Worm (Caenorhabditis elegans): Measurements from ENCODE around the gene F19B6.1.

The F19B6.1 gene

DNA sequence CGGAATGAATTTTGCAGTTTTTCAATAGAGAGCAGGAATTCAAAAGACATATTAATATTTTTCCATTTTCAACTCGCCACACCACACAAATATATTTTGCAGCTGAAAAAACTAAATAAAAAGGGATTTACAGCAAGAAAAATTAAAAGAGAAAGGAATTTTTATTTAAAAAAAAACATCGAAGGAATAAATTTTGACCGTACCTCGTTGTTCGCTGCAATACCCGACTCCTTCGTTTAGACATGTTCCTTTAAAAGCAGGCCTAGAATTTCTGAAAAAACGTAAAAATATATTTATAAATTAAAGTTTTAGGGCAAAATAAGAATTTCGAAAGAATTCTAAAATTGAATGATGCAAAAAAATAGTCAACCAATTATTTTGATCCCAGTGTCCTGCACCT, at the start of gene F19B6.1:
Gene F19B6.1 (minus strand): TSS at position 278 of the 400 bp plus-strand sequence.
- TF ChIP-seq nhr-76 (tag; optimal IDR thresholded peaks at IDR 0.05): no peak
- no peak for TF ChIP-seq nhr-237 (tag; optimal IDR thresholded peaks at IDR 0.05)
- no peak for TF ChIP-seq mml-1 (tag; optimal IDR thresholded peaks at IDR 0.05)
- TF ChIP-seq elt-1 (tag; optimal IDR thresholded peaks at IDR 0.05): no peak
- no peak for TF ChIP-seq eor-1 (tag; optimal IDR thresholded peaks at IDR 0.05)
- TF ChIP-seq aly-2 (tag; optimal IDR thresholded peaks at IDR 0.05): no peak

- TF ChIP-seq nhr-12 (tag; optimal IDR thresholded peaks at IDR 0.05): no peak
- no peak for TF ChIP-seq elt-3 (tag; optimal IDR thresholded peaks at IDR 0.05)
- TF ChIP-seq tbx-2 (tag; optimal IDR thresholded peaks at IDR 0.05): no peak
- no peak for TF ChIP-seq nfya-1 (tag; optimal IDR thresholded peaks at IDR 0.05; ENCODE audit: insufficient read depth)
- no peak for TF ChIP-seq eor-1 (tag; optimal IDR thresholded peaks at IDR 0.05)
- no peak for TF ChIP-seq nhr-11 (tag; optimal IDR thresholded peaks at IDR 0.05)
- no peak for TF ChIP-seq sea-2 (GFP tag; optimal IDR thresholded peaks at IDR 0.05)
- no peak for TF ChIP-seq ZK546.5 (tag; optimal IDR thresholded peaks at IDR 0.05)
- TF ChIP-seq mml-1 (tag; optimal IDR thresholded peaks at IDR 0.05): no peak
- no peak for TF ChIP-seq daf-12 (tag; optimal IDR thresholded peaks at IDR 0.05)
- no peak for TF ChIP-seq lin-39 (tag; optimal IDR thresholded peaks at IDR 0.05)
- no peak for TF ChIP-seq ceh-82 (tag; optimal IDR thresholded peaks at IDR 0.05)
- no peak for TF ChIP-seq mdl-1 (tag; optimal IDR thresholded peaks at IDR 0.05)
- no peak for TF ChIP-seq elt-2 (tag; optimal IDR thresholded peaks at IDR 0.05)
- TF ChIP-seq ceh-16 (tag; optimal IDR thresholded peaks at IDR 0.05): no peak
- no peak for TF ChIP-seq elt-1 (tag; optimal IDR thresholded peaks at IDR 0.05)
Measured at ce11 chrIV:12385061-12385460, 49.2 kb upstream of the F19B6.1 start, which contains the start of gene F28D1.6. Gene F28D1.6 (minus strand): TSS chrIV:12385161.

DNA sequence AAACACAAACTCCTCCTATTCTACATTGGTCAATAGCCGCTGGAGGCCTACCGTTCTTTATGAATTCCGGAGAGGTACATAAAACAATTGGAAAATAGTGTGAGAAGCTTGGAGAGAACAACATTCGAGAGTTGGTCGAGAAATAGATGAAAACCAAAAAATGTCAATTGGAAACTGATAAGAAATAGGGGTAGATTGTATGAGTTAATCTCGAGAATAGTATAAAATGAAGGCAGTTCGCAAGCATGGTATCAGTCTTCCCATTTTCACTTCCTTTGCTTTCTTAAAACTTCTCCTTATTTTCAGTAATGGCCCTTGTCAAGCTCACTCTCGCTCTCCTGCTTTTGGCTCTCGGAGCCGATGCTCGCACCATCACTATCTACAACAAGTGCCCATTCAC, 47.0 kb upstream of the F19B6.1 start, which contains the start of gene thn-2:
Gene thn-2 (plus strand): TSS at position 307 of the 400 bp plus-strand sequence.
- TF ChIP-seq snpc-4 (tag; optimal IDR thresholded peaks at IDR 0.05) (no peak), elt-2 (tag; optimal IDR thresholded peaks at IDR 0.05) (peak; percentile 26)

DNA sequence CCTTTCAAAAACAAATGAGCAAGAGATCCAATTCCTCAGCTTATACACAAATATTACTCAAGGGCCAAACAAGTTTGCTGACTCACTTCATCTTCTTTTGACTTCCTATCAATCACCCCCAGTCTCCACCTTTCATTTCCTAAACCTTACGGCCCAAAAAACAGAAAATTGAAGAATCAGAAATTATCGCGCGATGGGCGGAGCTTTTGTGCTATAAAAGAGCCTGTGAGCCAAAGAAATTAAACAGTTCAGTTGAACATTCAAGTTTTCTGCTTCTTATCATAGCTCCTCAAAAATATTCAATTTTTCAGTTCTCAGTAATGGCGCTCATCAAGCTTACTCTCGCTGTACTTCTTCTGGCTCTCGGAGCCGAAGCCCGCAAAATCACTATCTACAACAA, 43.9 kb upstream of the F19B6.1 start, which contains the start of gene thn-1:
Gene thn-1 (plus strand): TSS at position 301 of the 400 bp plus-strand sequence.
- no peak for TF ChIP-seq pha-4 (tag; optimal IDR thresholded peaks at IDR 0.05)
- no peak for TF ChIP-seq tbx-2 (tag; optimal IDR thresholded peaks at IDR 0.05)
- no peak for TF ChIP-seq egl-27 (tag; optimal IDR thresholded peaks at IDR 0.05)
- TF ChIP-seq jun-1 (tag; optimal IDR thresholded peaks at IDR 0.05): no peak
- TF ChIP-seq elt-1 (tag; optimal IDR thresholded peaks at IDR 0.05): no peak
- no peak for TF ChIP-seq nhr-28 (tag; optimal IDR thresholded peaks at IDR 0.05)
- no peak for TF ChIP-seq mml-1 (tag; optimal IDR thresholded peaks at IDR 0.05)
- TF ChIP-seq ztf-4 (tag; optimal IDR thresholded peaks at IDR 0.05): no peak

ce11 chrIV:12378919-12379318, 43.0 kb upstream of the F19B6.1 start:
- TF ChIP-seq fkh-2 (tag; optimal IDR thresholded peaks at IDR 0.05): no peak
- no peak for TF ChIP-seq ceh-9 (tag; optimal IDR thresholded peaks at IDR 0.05)
- TF ChIP-seq nhr-28 (tag; optimal IDR thresholded peaks at IDR 0.05): no peak
- TF ChIP-seq pqm-1 (tag; optimal IDR thresholded peaks at IDR 0.05): peak; percentile 76
- TF ChIP-seq elt-2 (tag; optimal IDR thresholded peaks at IDR 0.05): peak; percentile 72

DNA sequence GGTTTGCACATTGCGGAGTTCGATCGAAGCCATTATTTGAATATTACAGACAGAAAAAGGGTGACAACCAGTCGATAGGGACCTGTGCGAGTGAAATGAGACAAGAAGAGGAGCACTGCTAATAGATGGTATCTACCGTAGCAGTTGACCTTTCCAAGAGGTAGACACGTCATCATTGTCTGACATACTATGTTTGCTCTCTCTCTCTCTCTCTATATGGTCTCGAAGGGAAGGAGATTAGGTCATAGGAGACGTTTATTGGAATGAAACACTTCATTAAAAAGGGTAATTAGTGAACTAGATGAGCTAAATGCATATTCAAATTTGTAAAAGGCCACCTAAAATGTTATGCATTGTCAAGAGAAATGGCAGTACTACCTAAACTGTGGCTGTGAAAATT, 40.1 kb upstream of the F19B6.1 start, which contains the start of gene atz-1:
Gene atz-1 (minus strand): TSS at position 101 of the 400 bp plus-strand sequence.
- no peak for TF ChIP-seq elt-1 (tag; optimal IDR thresholded peaks at IDR 0.05)
- TF ChIP-seq jun-1 (tag; optimal IDR thresholded peaks at IDR 0.05): no peak
- TF ChIP-seq zag-1 (tag; optimal IDR thresholded peaks at IDR 0.05): no peak
- TF ChIP-seq lin-15B (tag; optimal IDR thresholded peaks at IDR 0.05): no peak
- no peak for TF ChIP-seq nhr-67 (tag; optimal IDR thresholded peaks at IDR 0.05)
- TF ChIP-seq pha-4 (tag; optimal IDR thresholded peaks at IDR 0.05): no peak
- TF ChIP-seq nhr-28 (tag; optimal IDR thresholded peaks at IDR 0.05): no peak
- no peak for TF ChIP-seq nhr-12 (tag; optimal IDR thresholded peaks at IDR 0.05)
- no peak for TF ChIP-seq egl-5 (tag; optimal IDR thresholded peaks at IDR 0.05)
- no peak for TF ChIP-seq nfya-1 (tag; optimal IDR thresholded peaks at IDR 0.05; ENCODE audit: insufficient read depth)
- no peak for TF ChIP-seq ceh-28 (tag; optimal IDR thresholded peaks at IDR 0.05)
- TF ChIP-seq lin-39 (tag; optimal IDR thresholded peaks at IDR 0.05): no peak
- TF ChIP-seq nhr-76 (tag; optimal IDR thresholded peaks at IDR 0.05): no peak
- no peak for TF ChIP-seq lsy-12 (tag; optimal IDR thresholded peaks at IDR 0.05)
- no peak for TF ChIP-seq mdl-1 (tag; optimal IDR thresholded peaks at IDR 0.05)
- no peak for TF ChIP-seq unc-62 (GFP tag; optimal IDR thresholded peaks at IDR 0.05)
- no peak for TF ChIP-seq ceh-9 (tag; optimal IDR thresholded peaks at IDR 0.05)
